Worm (Caenorhabditis elegans): ENCODE results near the gene Y54G2A.11.

The Y54G2A.11 gene

ce11 chrIV:2771692-2772091 is at the start of gene Y54G2A.11:
Y54G2A.11 (minus strand) TSS chrIV:2771792.
- TF ChIP-seq elt-2 (tag; optimal IDR thresholded peaks at IDR 0.05) = no peak
- no peak for TF ChIP-seq egl-27 (tag; optimal IDR thresholded peaks at IDR 0.05)
- no peak for TF ChIP-seq ztf-4 (tag; optimal IDR thresholded peaks at IDR 0.05)
- TF ChIP-seq nhr-67 (tag; optimal IDR thresholded peaks at IDR 0.05) = no peak
- TF ChIP-seq fkh-10 (GFP tag; optimal IDR thresholded peaks at IDR 0.05) = no peak
- TF ChIP-seq tbx-2 (tag; optimal IDR thresholded peaks at IDR 0.05) = no peak
- no peak for TF ChIP-seq ceh-82 (tag; optimal IDR thresholded peaks at IDR 0.05)
- no peak for TF ChIP-seq nhr-12 (tag; optimal IDR thresholded peaks at IDR 0.05)
- TF ChIP-seq ceh-9 (tag; optimal IDR thresholded peaks at IDR 0.05) = no peak

ce11 chrIV:2820408-2820807 is 48.8 kb upstream of the Y54G2A.11 start, which contains the start of gene Y54G2A.37:
Y54G2A.37 (plus strand) TSS chrIV:2820708.
- no peak for TF ChIP-seq ceh-28 (tag; optimal IDR thresholded peaks at IDR 0.05)
- no peak for TF ChIP-seq fkh-2 (tag; optimal IDR thresholded peaks at IDR 0.05)
- no peak for TF ChIP-seq ceh-16 (tag; optimal IDR thresholded peaks at IDR 0.05)
- TF ChIP-seq fkh-10 (GFP tag; optimal IDR thresholded peaks at IDR 0.05) = no peak
- TF ChIP-seq lin-15B (tag; optimal IDR thresholded peaks at IDR 0.05) = no peak
- no peak for TF ChIP-seq nfya-1 (tag; optimal IDR thresholded peaks at IDR 0.05; ENCODE audit: insufficient read depth)

- no peak for TF ChIP-seq nhr-237 (tag; optimal IDR thresholded peaks at IDR 0.05)
- no peak for TF ChIP-seq R02D3.7 (tag; optimal IDR thresholded peaks at IDR 0.05)
- no peak for TF ChIP-seq ztf-11 (tag; optimal IDR thresholded peaks at IDR 0.05)
- no peak for TF ChIP-seq nhr-43 (tag; optimal IDR thresholded peaks at IDR 0.05; ENCODE audit: poor library complexity, severe bottlenecking)
- TF ChIP-seq lsy-12 (tag; optimal IDR thresholded peaks at IDR 0.05) = no peak
- TF ChIP-seq fkh-10 (GFP tag; optimal IDR thresholded peaks at IDR 0.05) = no peak
- TF ChIP-seq elt-3 (tag; optimal IDR thresholded peaks at IDR 0.05) = no peak
- no peak for TF ChIP-seq ceh-82 (tag; optimal IDR thresholded peaks at IDR 0.05)
- no peak for TF ChIP-seq egl-27 (tag; optimal IDR thresholded peaks at IDR 0.05)
- no peak for TF ChIP-seq elt-1 (tag; optimal IDR thresholded peaks at IDR 0.05)
These were observed 48.0 kb upstream of the Y54G2A.11 start, which contains the start of gene Y54G2A.13 for ce11 chrIV:2819633-2820032. Y54G2A.13 (minus strand) TSS chrIV:2819733.

ce11 chrIV:2817038-2817437 is 45.4 kb upstream of the Y54G2A.11 start:
- TF ChIP-seq egl-27 (tag; optimal IDR thresholded peaks at IDR 0.05) = no peak
- TF ChIP-seq nhr-23 (tag; optimal IDR thresholded peaks at IDR 0.05) = no peak
- TF ChIP-seq ZK546.5 (tag; optimal IDR thresholded peaks at IDR 0.05) = no peak
- no peak for TF ChIP-seq mml-1 (tag; optimal IDR thresholded peaks at IDR 0.05)
- TF ChIP-seq R02D3.7 (tag; optimal IDR thresholded peaks at IDR 0.05) = no peak
- no peak for TF ChIP-seq pha-4 (tag; optimal IDR thresholded peaks at IDR 0.05)
- no peak for TF ChIP-seq lsy-12 (tag; optimal IDR thresholded peaks at IDR 0.05)
- no peak for TF ChIP-seq mdl-1 (tag; optimal IDR thresholded peaks at IDR 0.05)
- TF ChIP-seq snpc-4 (tag; optimal IDR thresholded peaks at IDR 0.05) = no peak
- no peak for TF ChIP-seq ceh-9 (tag; optimal IDR thresholded peaks at IDR 0.05)
- no peak for TF ChIP-seq nhr-28 (tag; optimal IDR thresholded peaks at IDR 0.05)
- no peak for TF ChIP-seq aly-2 (tag; optimal IDR thresholded peaks at IDR 0.05)
- TF ChIP-seq ama-1 (optimal IDR thresholded peaks at IDR 0.05) = no peak

ce11 chrIV:2809208-2809607 is 37.6 kb upstream of the Y54G2A.11 start, which contains the start of gene Y54G2A.76:
Y54G2A.76 (plus strand) TSS chrIV:2809410.
- TF ChIP-seq nhr-23 (tag; optimal IDR thresholded peaks at IDR 0.05) = peak; percentile 32
- TF ChIP-seq elt-3 (tag; optimal IDR thresholded peaks at IDR 0.05) = no peak

- no peak for TF ChIP-seq egl-27 (tag; optimal IDR thresholded peaks at IDR 0.05)
- TF ChIP-seq lin-15B (tag; optimal IDR thresholded peaks at IDR 0.05) = no peak
- TF ChIP-seq fos-1 (tag; optimal IDR thresholded peaks at IDR 0.05) = no peak
- TF ChIP-seq lsy-12 (tag; optimal IDR thresholded peaks at IDR 0.05) = no peak
- no peak for TF ChIP-seq nhr-76 (tag; optimal IDR thresholded peaks at IDR 0.05)
- TF ChIP-seq skn-1 (tag; optimal IDR thresholded peaks at IDR 0.05) = no peak
- no peak for TF ChIP-seq nhr-43 (tag; optimal IDR thresholded peaks at IDR 0.05; ENCODE audit: poor library complexity, severe bottlenecking)
These were observed 36.6 kb upstream of the Y54G2A.11 start for ce11 chrIV:2808154-2808553.

Measured in whole organism, L3 larva.